Fruit fly (Drosophila melanogaster) whole organism, pupa: ENCODE results near the gene vers.

Source experiments
- CG12605 ChIP-seq: fragments of 200-800 bp; sonication (Bioruptor generic); IDR thresholded peaks from 2 replicates; pipeline ENCODE4 v1.3.6; 2022; ENCODE audit warnings: missing biosample characterization, missing genetic modification characterization
- CG13204 ChIP-seq: fragments of 200-800 bp; sonication (Bioruptor generic); optimal IDR thresholded peaks from 2 replicates; lab custom pipeline; 2018; ENCODE audit warnings: missing biosample characterization, mild to moderate bottlenecking, missing genetic modification characterization, moderate library complexity
- CG14655 ChIP-seq: fragments of 200-800 bp; sonication (Bioruptor generic); optimal IDR thresholded peaks from 3 replicates; lab custom pipeline; 2017; ENCODE audit warnings: mild to moderate bottlenecking, missing biosample characterization, missing genetic modification reagents, missing genetic modification characterization
- CG34367 ChIP-seq: fragments of 200-800 bp; sonication (Bioruptor generic); optimal IDR thresholded peaks from 2 replicates; lab custom pipeline; 2018; ENCODE audit warnings: missing biosample characterization, mild to moderate bottlenecking, missing genetic modification characterization
- CG8159 ChIP-seq: fragments of 200-800 bp; sonication (Bioruptor generic); optimal IDR thresholded peaks from 3 replicates; lab custom pipeline; 2018; ENCODE audit warnings: missing biosample characterization, mild to moderate bottlenecking, missing genetic modification characterization, moderate library complexity
- CG8301 ChIP-seq: fragments of 200-800 bp; sonication (Bioruptor generic); optimal IDR thresholded peaks from 2 replicates; lab custom pipeline; 2018; ENCODE audit warnings: missing biosample characterization, mild to moderate bottlenecking, missing genetic modification characterization
- D1 ChIP-seq: fragments of 200-800 bp; sonication (Bioruptor generic); optimal IDR thresholded peaks from 2 replicates; lab custom pipeline; 2018; ENCODE audit warnings: missing biosample characterization, mild to moderate bottlenecking, missing genetic modification characterization, moderate library complexity
- gl ChIP-seq: fragments of 200-800 bp; sonication (Bioruptor generic); optimal IDR thresholded peaks from 2 replicates; lab custom pipeline; 2018; ENCODE audit warnings: missing biosample characterization, mild to moderate bottlenecking, missing genetic modification characterization

DNA sequence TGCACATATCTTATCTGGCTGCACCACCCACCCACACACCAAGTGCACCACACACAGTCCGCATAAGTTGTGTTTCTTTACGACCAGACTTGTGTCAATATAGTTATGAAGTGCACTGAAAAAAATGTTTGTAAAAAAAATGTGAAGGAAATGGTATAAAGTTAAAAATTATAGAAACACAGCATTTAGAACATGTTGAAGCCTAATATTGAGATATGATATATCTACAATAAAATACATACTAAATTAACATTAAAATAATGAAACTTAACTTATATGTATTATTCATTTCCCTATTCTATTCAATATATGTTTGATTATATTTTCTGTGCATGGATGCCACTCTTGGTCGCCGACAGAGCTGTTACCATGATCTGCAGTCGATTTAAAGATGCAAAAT lies 2.9 kb upstream of the vers start:
- no peak for TF ChIP-seq CG13204 (GFP tag; lab: Kevin White, UChicago)
- TF ChIP-seq CG12605 (GFP tag; lab: Robert Waterston, UW): no peak
- TF ChIP-seq D1 (tag; lab: Kevin White, UChicago): no peak
- no peak for TF ChIP-seq gl
- TF ChIP-seq CG8159: peak; percentile 73
- peak; percentile 38 for TF ChIP-seq CG8301
- TF ChIP-seq CG14655 (GFP tag; lab: Kevin White, UChicago): peak; percentile 59
- no peak for TF ChIP-seq CG34367
